Worm (Caenorhabditis elegans) whole organism, L3 larva: ENCODE results near the gene D1025.1.

ENCODE experiments used
- ZK546.5 ChIP-seq: sonication (generic microtip); optimal IDR thresholded peaks from 2 replicates; lab custom pipeline; 2017; ENCODE audit warnings: missing biosample characterization, missing genetic modification characterization
- eor-1 ChIP-seq, 2 experiments: fragments of 150-350 bp; optimal IDR thresholded peaks; 2 replicates each; lab custom pipeline; 2014 to 2018; ENCODE audit warnings: missing biosample characterization in 2 of 2, missing genetic modification characterization in 2 of 2
- nhr-11 ChIP-seq: fragments of 150-350 bp; optimal IDR thresholded peaks from 2 replicates; lab custom pipeline; 2014; ENCODE audit warnings: missing biosample characterization, missing genetic modification characterization
- nhr-67 ChIP-seq: fragments of 150-350 bp; optimal IDR thresholded peaks from 2 replicates; lab custom pipeline; 2014; ENCODE audit warnings: missing biosample characterization, missing genetic modification characterization
- skn-1 ChIP-seq: fragments of 150-350 bp; optimal IDR thresholded peaks from 2 replicates; lab custom pipeline; 2014; ENCODE audit warnings: missing biosample characterization, missing genetic modification characterization
- tbx-2 ChIP-seq: sonication (generic microtip); optimal IDR thresholded peaks from 2 replicates; lab custom pipeline; 2016; ENCODE audit warnings: mild to moderate bottlenecking, missing genetic modification characterization, missing compliant biosample characterization
- ztf-11 ChIP-seq: fragments of 150-350 bp; optimal IDR thresholded peaks from 2 replicates; lab custom pipeline; 2014; ENCODE audit warnings: missing biosample characterization, missing genetic modification characterization

DNA sequence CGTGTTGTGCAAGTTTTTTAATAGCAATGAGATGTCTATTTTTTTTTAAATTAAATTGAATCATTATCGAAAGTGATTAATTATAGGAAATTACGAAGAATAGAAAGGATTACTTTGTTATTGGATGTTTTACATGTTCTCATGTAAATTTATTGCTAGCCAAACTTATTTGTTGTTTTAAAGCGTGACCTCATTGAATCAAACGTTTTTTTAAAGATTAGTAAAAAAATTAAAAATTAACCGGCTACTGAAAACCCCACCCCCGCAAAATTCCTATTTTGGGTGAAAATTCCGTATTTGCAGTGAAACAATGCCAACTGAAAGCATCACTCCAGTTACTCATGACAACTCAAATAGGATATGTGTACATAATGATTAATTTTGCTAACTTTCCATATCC is 35.7 kb upstream of the D1025.1 start, which contains the start of gene M163.8:
- TF ChIP-seq nhr-67 (tag; lab: Kevin White, UChicago): no peak
- TF ChIP-seq ztf-11: no peak
- no peak for TF ChIP-seq skn-1
- no peak for TF ChIP-seq tbx-2 (tag; lab: Kevin White, UChicago)
- TF ChIP-seq ZK546.5 (tag; lab: Kevin White, UChicago): no peak
- no peak for TF ChIP-seq nhr-11 (tag; lab: Kevin White, UChicago)
- no peak for TF ChIP-seq eor-1 (tag; optimal IDR thresholded peaks at IDR 0.05; lab: Kevin White, UChicago)
